Fruit fly (Drosophila melanogaster): ENCODE results near the gene Tpt.

Tpt gene

DNA sequence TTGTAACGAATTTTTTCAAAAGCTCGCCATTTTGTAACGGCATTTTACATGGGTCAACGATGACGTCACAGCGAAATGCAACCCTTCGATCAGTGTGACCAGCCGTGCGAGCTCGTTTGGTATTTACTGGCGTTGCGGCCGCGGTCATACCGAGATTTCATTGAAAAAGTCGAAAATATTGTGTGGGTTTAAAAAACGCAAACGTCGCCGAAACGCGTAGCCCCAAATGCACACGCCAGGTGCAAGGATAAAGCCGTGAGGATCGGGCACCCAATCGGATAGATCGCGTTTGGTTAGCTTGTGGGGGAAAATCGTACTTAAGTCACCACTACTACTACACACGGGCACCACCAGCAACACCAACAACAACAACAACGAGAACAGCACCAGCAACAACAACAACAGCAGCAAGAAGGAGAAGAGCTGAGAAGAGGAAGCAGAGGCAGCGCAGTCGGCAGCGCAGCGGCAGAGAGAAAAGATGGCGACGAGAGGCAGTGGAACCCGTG, 19.8 kb upstream of the Tpt start, which contains the start of gene Cbl (continued):
- TF ChIP-seq CG8290 (GFP tag; optimal IDR thresholded peaks at IDR 0.05) (no peak), CG8290 (tag; optimal IDR thresholded peaks at IDR 0.05) (no peak), CG15269 (tag; optimal IDR thresholded peaks at IDR 0.05) (no peak), CG43689 (GFP tag; IDR thresholded peaks at IDR 0.05) (no peak), H2.0 (GFP tag; IDR thresholded peaks at IDR 0.05) (no peak), sim (GFP tag; IDR thresholded peaks at IDR 0.05) (no peak), Sry-β (GFP tag; optimal IDR thresholded peaks at IDR 0.05) (peak; percentile 9), ssp (GFP tag; IDR thresholded peaks at IDR 0.05) (no peak), CG2875 (GFP tag; optimal IDR thresholded peaks at IDR 0.05) (peak; percentile 7), Aef1 (GFP tag; IDR thresholded peaks at IDR 0.05) (peak; percentile 74; the same call in 2 of the 3 replicates), CG10543 (GFP tag; optimal IDR thresholded peaks at IDR 0.05) (no peak), sug (tag; optimal IDR thresholded peaks at IDR 0.05) (no peak), Ssrp (tag; optimal IDR thresholded peaks at IDR 0.05) (no peak), CG10431 (GFP tag; optimal IDR thresholded peaks at IDR 0.05) (no peak), Dek (tag; optimal IDR thresholded peaks at IDR 0.05) (no peak), zfh2 (GFP tag; optimal IDR thresholded peaks at IDR 0.05) (no peak), pum (GFP tag; optimal IDR thresholded peaks at IDR 0.05) (no peak), vfl (GFP tag; optimal IDR thresholded peaks at IDR 0.05) (no peak), sisA (GFP tag; IDR thresholded peaks at IDR 0.05) (no peak), br (optimal IDR thresholded peaks at IDR 0.05) (no peak), pnt (GFP tag; optimal IDR thresholded peaks at IDR 0.05) (no peak), chn (GFP tag; optimal IDR thresholded peaks at IDR 0.05) (no peak), caup (GFP tag; optimal IDR thresholded peaks at IDR 0.05; ENCODE audit: severe bottlenecking) (peak; percentile 38), ERR (GFP tag; optimal IDR thresholded peaks at IDR 0.05) (no peak), CG34376 (GFP tag; optimal IDR thresholded peaks at IDR 0.05) (peak; percentile 33), fru (optimal IDR thresholded peaks at IDR 0.05) (no peak), Myb (GFP tag; optimal IDR thresholded peaks at IDR 0.05) (peak; percentile 99), Sox102F (GFP tag; optimal IDR thresholded peaks at IDR 0.05) (no peak), CG10565 (GFP tag; optimal IDR thresholded peaks at IDR 0.05) (no peak), CG13287 (GFP tag; IDR thresholded peaks at IDR 0.05; ENCODE audit: partially characterized antibody) (peak; percentile 60; the same call in 1 of the 2 replicates), row (GFP tag; IDR thresholded peaks at IDR 0.05) (peak; percentile 27; the same call in 1 of the 3 replicates), Vsx1 (GFP tag; optimal IDR thresholded peaks at IDR 0.05) (no peak), CG15514 (GFP tag; optimal IDR thresholded peaks at IDR 0.05) (no peak), lab (GFP tag; optimal IDR thresholded peaks at IDR 0.05) (no peak), tup (GFP tag; optimal IDR thresholded peaks at IDR 0.05) (no peak), az2 (GFP tag; optimal IDR thresholded peaks at IDR 0.05) (no peak), disco-r (GFP tag; optimal IDR thresholded peaks at IDR 0.05) (no peak), dm (GFP tag; optimal IDR thresholded peaks at IDR 0.05) (peak; percentile 21), oc (tag; optimal IDR thresholded peaks at IDR 0.05) (no peak), hth (optimal IDR thresholded peaks at IDR 0.05) (no peak), Mrtf (GFP tag; IDR thresholded peaks at IDR 0.05) (no peak), vvl (GFP tag; IDR thresholded peaks at IDR 0.05) (no peak), pzg (GFP tag; optimal IDR thresholded peaks at IDR 0.05) (peak; percentile 95), Xrp1 (GFP tag; IDR thresholded peaks at IDR 0.05) (0 out of 2 replicates have a peak, but pooled peaks have one; percentile 10), aop (GFP tag; IDR thresholded peaks at IDR 0.05) (no peak), CG11398 (GFP tag; optimal IDR thresholded peaks at IDR 0.05) (no peak), cato (GFP tag; optimal IDR thresholded peaks at IDR 0.05; ENCODE audit: borderline replicate concordance) (no peak), CG9797 (GFP tag; optimal IDR thresholded peaks at IDR 0.05) (peak; percentile 97), CkIIα-i1 (GFP tag; IDR thresholded peaks at IDR 0.05) (no peak), CG9215 (GFP tag; IDR thresholded peaks at IDR 0.05) (no peak), Elba2 (GFP tag; optimal IDR thresholded peaks at IDR 0.05) (no peak), ara (GFP tag; IDR thresholded peaks at IDR 0.05) (no peak), her (GFP tag; optimal IDR thresholded peaks at IDR 0.05) (no peak)

All from whole organism, embryonic.